Fruit fly (Drosophila melanogaster) whole organism, prepupa: Measurements from ENCODE around the gene rdog.

Experiments
- Blimp-1 ChIP-seq: fragments of 200-800 bp; sonication (Bioruptor generic); optimal IDR thresholded peaks from 3 replicates; lab custom pipeline; 2017; ENCODE audit warnings: missing biosample characterization, missing genetic modification characterization, mild to moderate bottlenecking, moderate library complexity, missing genetic modification reagents
- CG10631 ChIP-seq: fragments of 200-800 bp; sonication (Bioruptor generic); optimal IDR thresholded peaks from 2 replicates; lab custom pipeline; 2016; ENCODE audit warnings: missing biosample characterization, missing genetic modification characterization
- CG10669 ChIP-seq: fragments of 200-800 bp; sonication (Bioruptor generic); optimal IDR thresholded peaks from 3 replicates; lab custom pipeline; 2018; ENCODE audit warnings: missing biosample characterization, mild to moderate bottlenecking, missing genetic modification characterization, moderate library complexity
- CG1621 ChIP-seq: fragments of 200-800 bp; sonication (Bioruptor generic); optimal IDR thresholded peaks from 3 replicates; lab custom pipeline; 2018; ENCODE audit warnings: missing biosample characterization, mild to moderate bottlenecking, missing genetic modification characterization
- CG16779 ChIP-seq: fragments of 200-800 bp; sonication (Bioruptor generic); optimal IDR thresholded peaks from 3 replicates; lab custom pipeline; 2017; ENCODE audit warnings: missing biosample characterization, mild to moderate bottlenecking, missing genetic modification characterization
- CG31627 ChIP-seq: fragments of 200-800 bp; sonication (Bioruptor generic); optimal IDR thresholded peaks from 3 replicates; lab custom pipeline; 2016; ENCODE audit warnings: missing biosample characterization, missing genetic modification characterization
- CG32006 ChIP-seq: fragments of 200-800 bp; sonication (Bioruptor generic); optimal IDR thresholded peaks from 3 replicates; lab custom pipeline; 2017; ENCODE audit warnings: missing biosample characterization, mild to moderate bottlenecking, missing genetic modification characterization
- CG34406 ChIP-seq: fragments of 200-800 bp; sonication (Bioruptor generic); optimal IDR thresholded peaks from 3 replicates; lab custom pipeline; 2016; ENCODE audit warnings: missing biosample characterization, missing genetic modification characterization
- CG4318 ChIP-seq: fragments of 200-800 bp; sonication (Bioruptor generic); optimal IDR thresholded peaks from 3 replicates; lab custom pipeline; 2017; ENCODE audit warnings: missing biosample characterization, mild to moderate bottlenecking, missing genetic modification characterization
- CG6163 ChIP-seq: fragments of 200-800 bp; sonication (Bioruptor generic); IDR thresholded peaks from 3 replicates; pipeline ENCODE4 v1.3.6; 2022; ENCODE audit warnings: missing biosample characterization, missing genetic modification characterization
- CG6276 ChIP-seq: fragments of 200-800 bp; sonication (Bioruptor generic); optimal IDR thresholded peaks from 2 replicates; lab custom pipeline; 2017; ENCODE audit warnings: missing biosample characterization, mild to moderate bottlenecking, missing genetic modification characterization
- CG6792 ChIP-seq: fragments of 200-800 bp; sonication (Bioruptor generic); optimal IDR thresholded peaks from 3 replicates; lab custom pipeline; 2016; ENCODE audit warnings: missing biosample characterization, missing genetic modification characterization
- CG6808 ChIP-seq: fragments of 200-800 bp; sonication (Bioruptor generic); optimal IDR thresholded peaks from 3 replicates; lab custom pipeline; 2017; ENCODE audit warnings: missing biosample characterization, missing genetic modification characterization, mild to moderate bottlenecking, moderate library complexity, missing genetic modification reagents
- CG6854 ChIP-seq: fragments of 200-800 bp; sonication (Bioruptor generic); optimal IDR thresholded peaks from 2 replicates; lab custom pipeline; 2017; ENCODE audit warnings: missing biosample characterization, mild to moderate bottlenecking, missing genetic modification characterization
- CG7368 ChIP-seq: fragments of 200-800 bp; sonication (Bioruptor generic); optimal IDR thresholded peaks from 3 replicates; lab custom pipeline; 2016; ENCODE audit warnings: missing biosample characterization, missing genetic modification characterization
- CG8119 ChIP-seq: fragments of 200-800 bp; sonication (Bioruptor generic); IDR thresholded peaks from 3 replicates; pipeline ENCODE4 v1.3.6; 2022; ENCODE audit warnings: missing biosample characterization, missing genetic modification characterization
- CG8632 ChIP-seq: fragments of 200-800 bp; sonication (Bioruptor generic); optimal IDR thresholded peaks from 3 replicates; lab custom pipeline; 2016; ENCODE audit warnings: missing biosample characterization, missing genetic modification characterization
- CG9139 ChIP-seq: fragments of 200-800 bp; sonication (Bioruptor generic); optimal IDR thresholded peaks from 3 replicates; lab custom pipeline; 2017; ENCODE audit warnings: missing biosample characterization, mild to moderate bottlenecking, missing genetic modification characterization
- Eip75B ChIP-seq: fragments of 200-800 bp; sonication (Bioruptor generic); optimal IDR thresholded peaks from 3 replicates; lab custom pipeline; 2016; ENCODE audit warnings: missing biosample characterization, missing genetic modification characterization
- Eip78C ChIP-seq: fragments of 200-800 bp; sonication (Bioruptor generic); peaks from one replicate; lab custom pipeline; 2016; ENCODE audit warnings: missing biosample characterization, missing genetic modification characterization
- Ets21C ChIP-seq: fragments of 200-800 bp; sonication (Bioruptor generic); optimal IDR thresholded peaks from 3 replicates; lab custom pipeline; 2016; ENCODE audit warnings: missing biosample characterization, missing genetic modification characterization
- Gug ChIP-seq: fragments of 200-800 bp; sonication (Bioruptor generic); IDR thresholded peaks from 2 replicates; pipeline ENCODE4 v1.3.6; 2022; ENCODE audit warnings: missing biosample characterization, missing genetic modification characterization
- Hr38 ChIP-seq: sonication (Bioruptor generic); optimal IDR thresholded peaks from 2 replicates; lab custom pipeline; 2016; ENCODE audit warnings: missing biosample characterization, missing genetic modification characterization
- Hr39 ChIP-seq: fragments of 200-800 bp; sonication (Bioruptor generic); optimal IDR thresholded peaks from 2 replicates; lab custom pipeline; 2016; ENCODE audit warnings: missing biosample characterization, missing genetic modification characterization
- Hr4 ChIP-seq: fragments of 200-800 bp; sonication (Bioruptor generic); optimal IDR thresholded peaks from 3 replicates; lab custom pipeline; 2016; ENCODE audit warnings: missing biosample characterization, missing genetic modification characterization
- Met ChIP-seq: fragments of 200-800 bp; sonication (Bioruptor generic); optimal IDR thresholded peaks from 3 replicates; lab custom pipeline; 2016; ENCODE audit warnings: missing biosample characterization, missing genetic modification characterization
- OdsH ChIP-seq: fragments of 200-800 bp; sonication (Bioruptor generic); optimal IDR thresholded peaks from 3 replicates; lab custom pipeline; 2016; ENCODE audit warnings: missing biosample characterization, missing genetic modification characterization
- Smox ChIP-seq: fragments of 200-800 bp; sonication (Bioruptor generic); optimal IDR thresholded peaks from 3 replicates; lab custom pipeline; 2016; ENCODE audit warnings: missing biosample characterization, missing genetic modification characterization
- Sox102F ChIP-seq: fragments of 200-800 bp; sonication (Bioruptor generic); optimal IDR thresholded peaks from 2 replicates; lab custom pipeline; 2016; ENCODE audit warnings: missing biosample characterization, mild to moderate bottlenecking, missing genetic modification characterization
- Sox14 ChIP-seq: fragments of 200-800 bp; sonication (Bioruptor generic); optimal IDR thresholded peaks from 3 replicates; lab custom pipeline; 2016; ENCODE audit warnings: missing biosample characterization, missing genetic modification characterization
- Sox15 ChIP-seq: fragments of 200-800 bp; sonication (Bioruptor generic); optimal IDR thresholded peaks from 3 replicates; lab custom pipeline; 2016; ENCODE audit warnings: missing biosample characterization, missing genetic modification characterization
- achi ChIP-seq: fragments of 200-800 bp; sonication (Bioruptor generic); optimal IDR thresholded peaks from 3 replicates; lab custom pipeline; 2016; ENCODE audit warnings: missing biosample characterization, missing genetic modification characterization
- acj6 ChIP-seq: fragments of 200-800 bp; sonication (Bioruptor generic); optimal IDR thresholded peaks from 3 replicates; lab custom pipeline; 2016; ENCODE audit warnings: missing biosample characterization, missing genetic modification characterization
- cyc ChIP-seq: fragments of 200-800 bp; sonication (Bioruptor generic); optimal IDR thresholded peaks from 3 replicates; lab custom pipeline; 2016; ENCODE audit warnings: missing biosample characterization, missing genetic modification characterization
- dsx ChIP-seq: fragments of 200-800 bp; optimal IDR thresholded peaks from 3 replicates; lab custom pipeline; 2019; ENCODE audit warnings: missing biosample characterization, mild to moderate bottlenecking, missing genetic modification characterization, moderate library complexity; ENCODE audit not compliant: poor library complexity, severe bottlenecking
- eg ChIP-seq: fragments of 200-800 bp; sonication (Bioruptor generic); IDR thresholded peaks from 3 replicates; pipeline ENCODE4 v1.3.6; 2022; ENCODE audit warnings: missing biosample characterization, missing genetic modification characterization
- esn ChIP-seq: fragments of 200-800 bp; sonication (Bioruptor generic); optimal IDR thresholded peaks from 2 replicates; lab custom pipeline; 2016; ENCODE audit warnings: missing biosample characterization, mild to moderate bottlenecking, missing genetic modification characterization, moderate library complexity
- fd85E ChIP-seq: fragments of 200-800 bp; sonication (Bioruptor generic); optimal IDR thresholded peaks from 3 replicates; lab custom pipeline; 2016; ENCODE audit warnings: missing biosample characterization, missing genetic modification characterization
- fkh ChIP-seq: fragments of 200-800 bp; sonication (Bioruptor generic); optimal IDR thresholded peaks from 3 replicates; lab custom pipeline; 2017; ENCODE audit warnings: missing biosample characterization, mild to moderate bottlenecking, missing genetic modification characterization, moderate library complexity
- net ChIP-seq: fragments of 200-800 bp; sonication (Bioruptor generic); optimal IDR thresholded peaks from 3 replicates; lab custom pipeline; 2016; ENCODE audit warnings: missing biosample characterization, missing genetic modification characterization
- salr ChIP-seq, 2 experiments: fragments of 200-800 bp; sonication (Bioruptor generic); optimal IDR thresholded peaks; 3 replicates each; lab custom pipeline; 2016 to 2018; ENCODE audit warnings: missing biosample characterization in 2 of 2, missing genetic modification characterization in 2 of 2, mild to moderate bottlenecking in 1 of 2
- spab ChIP-seq: fragments of 200-800 bp; sonication (Bioruptor generic); optimal IDR thresholded peaks from 2 replicates; lab custom pipeline; 2017; ENCODE audit warnings: missing biosample characterization, mild to moderate bottlenecking, missing genetic modification characterization, missing genetic modification reagents
- vri ChIP-seq: fragments of 200-800 bp; sonication (Bioruptor generic); optimal IDR thresholded peaks from 3 replicates; lab custom pipeline; 2016; ENCODE audit warnings: missing biosample characterization, mild to moderate bottlenecking, missing genetic modification characterization

Gene rdog

dm6 chr3R:29122817-29123611, 34.9 kb upstream of the rdog start, which contains the start of the genes yem and Ctl2 (continued):
- peak; percentile 59 for TF ChIP-seq CG6163 (GFP tag; lab: Robert Waterston, UW)
- TF ChIP-seq CG1621 (tag; lab: Kevin White, UChicago) = no peak
- TF ChIP-seq eg (GFP tag; lab: Robert Waterston, UW) = peak; percentile 39; the same call in 2 of the 3 replicates
- TF ChIP-seq Gug (GFP tag; lab: Robert Waterston, UW) = no peak
- peak; percentile 21 for TF ChIP-seq CG8632 (GFP tag; lab: Kevin White, UChicago)
- no peak for TF ChIP-seq Sox102F
- peak; percentile 93 for TF ChIP-seq Sox14 (GFP tag; lab: Kevin White, UChicago)
- no peak for TF ChIP-seq Hr4 (GFP tag; lab: Kevin White, UChicago)
- no peak for TF ChIP-seq fd85E (GFP tag; lab: Kevin White, UChicago)
- TF ChIP-seq CG6854 (GFP tag; lab: Kevin White, UChicago) = peak; percentile 39
- TF ChIP-seq CG8119 = peak; percentile 35; the same call in 1 of the 3 replicates
- TF ChIP-seq salr (GFP tag; optimal IDR thresholded peaks at IDR 0.05; lab: Kevin White, UChicago) = peak in 1 of 2 experiments; percentile 40
- peak; percentile 82 for TF ChIP-seq CG31627 (GFP tag; lab: Kevin White, UChicago)
- peak; percentile 7 for TF ChIP-seq CG10669 (GFP tag; lab: Kevin White, UChicago)
- no peak for TF ChIP-seq CG6808 (GFP tag; lab: Kevin White, UChicago)
- TF ChIP-seq CG32006 = peak; percentile 77
- TF ChIP-seq achi (GFP tag; lab: Kevin White, UChicago) = peak; percentile 62
- TF ChIP-seq Hr39 (GFP tag; lab: Kevin White, UChicago) = peak; percentile 81
- peak; percentile 69 for TF ChIP-seq Sox15 (GFP tag; lab: Kevin White, UChicago)
- TF ChIP-seq cyc (GFP tag; lab: Kevin White, UChicago) = peak; percentile 74
- TF ChIP-seq spab (GFP tag; lab: Kevin White, UChicago) = no peak
- peak; percentile 6 for TF ChIP-seq dsx (GFP tag; lab: Kevin White, UChicago)
- peak; percentile 79 for TF ChIP-seq Eip75B
- TF ChIP-seq CG6276 (GFP tag; lab: Kevin White, UChicago) = no peak
- TF ChIP-seq CG16779 = peak; percentile 26
- TF ChIP-seq Smox = no peak
- no peak for TF ChIP-seq CG9139
- no peak for TF ChIP-seq CG34406 (GFP tag; lab: Kevin White, UChicago)
- TF ChIP-seq Ets21C = peak; percentile 79
- TF ChIP-seq Eip78C (GFP tag; lab: Kevin White, UChicago) = peak; percentile 84
- no peak for TF ChIP-seq fkh
- no peak for TF ChIP-seq Blimp-1 (GFP tag; lab: Kevin White, UChicago)
- TF ChIP-seq vri (GFP tag; lab: Kevin White, UChicago) = peak; percentile 74
- no peak for TF ChIP-seq Met (GFP tag; lab: Kevin White, UChicago)
- no peak for TF ChIP-seq net (GFP tag; lab: Kevin White, UChicago)
- TF ChIP-seq Hr38 (GFP tag; lab: Kevin White, UChicago) = peak; percentile 30
- TF ChIP-seq esn (GFP tag; lab: Kevin White, UChicago) = peak; percentile 86
- peak; percentile 53 for TF ChIP-seq acj6 (GFP tag; lab: Kevin White, UChicago)
- TF ChIP-seq OdsH (GFP tag; lab: Kevin White, UChicago) = no peak
- TF ChIP-seq CG4318 = no peak
- TF ChIP-seq CG6792 (GFP tag; lab: Kevin White, UChicago) = peak; percentile 66
- peak; percentile 77 for TF ChIP-seq CG10631 (GFP tag; lab: Kevin White, UChicago)
- TF ChIP-seq CG7368 (GFP tag; lab: Kevin White, UChicago) = peak; percentile 39
